Fruit fly (Drosophila melanogaster) whole organism, prepupa: Measurements from ENCODE around the gene CG9986.

ENCODE experiments used
- Blimp-1 ChIP-seq: fragments of 200-800 bp; sonication (Bioruptor generic); optimal IDR thresholded peaks from 3 replicates; lab custom pipeline; 2017; ENCODE audit warnings: missing biosample characterization, missing genetic modification characterization, mild to moderate bottlenecking, moderate library complexity, missing genetic modification reagents
- CG10669 ChIP-seq: fragments of 200-800 bp; sonication (Bioruptor generic); optimal IDR thresholded peaks from 3 replicates; lab custom pipeline; 2018; ENCODE audit warnings: missing biosample characterization, mild to moderate bottlenecking, missing genetic modification characterization, moderate library complexity
- CG11294 ChIP-seq: fragments of 200-800 bp; sonication (Bioruptor generic); IDR thresholded peaks from 2 replicates; pipeline ENCODE4 v1.3.6; 2022; ENCODE audit warnings: missing biosample characterization, missing genetic modification characterization
- CG11762 ChIP-seq: fragments of 200-800 bp; sonication (Bioruptor generic); optimal IDR thresholded peaks from 3 replicates; lab custom pipeline; 2016; ENCODE audit warnings: missing biosample characterization, missing genetic modification characterization; ENCODE audit not compliant: insufficient read depth
- CG11902 ChIP-seq: fragments of 200-800 bp; sonication (Bioruptor generic); optimal IDR thresholded peaks from 3 replicates; lab custom pipeline; 2016; ENCODE audit warnings: missing biosample characterization, missing genetic modification characterization
- CG1621 ChIP-seq: fragments of 200-800 bp; sonication (Bioruptor generic); optimal IDR thresholded peaks from 3 replicates; lab custom pipeline; 2018; ENCODE audit warnings: missing biosample characterization, mild to moderate bottlenecking, missing genetic modification characterization
- CG3032 ChIP-seq: fragments of 200-800 bp; optimal IDR thresholded peaks from 2 replicates; lab custom pipeline; 2019; ENCODE audit warnings: missing biosample characterization, mild to moderate bottlenecking, missing genetic modification characterization, moderate library complexity
- CG31627 ChIP-seq: fragments of 200-800 bp; sonication (Bioruptor generic); optimal IDR thresholded peaks from 3 replicates; lab custom pipeline; 2016; ENCODE audit warnings: missing biosample characterization, missing genetic modification characterization
- CG32006 ChIP-seq: fragments of 200-800 bp; sonication (Bioruptor generic); optimal IDR thresholded peaks from 3 replicates; lab custom pipeline; 2017; ENCODE audit warnings: missing biosample characterization, mild to moderate bottlenecking, missing genetic modification characterization
- CG34406 ChIP-seq: fragments of 200-800 bp; sonication (Bioruptor generic); optimal IDR thresholded peaks from 3 replicates; lab custom pipeline; 2016; ENCODE audit warnings: missing biosample characterization, missing genetic modification characterization
- CG3919 ChIP-seq: fragments of 200-800 bp; sonication (Bioruptor generic); optimal IDR thresholded peaks from 3 replicates; lab custom pipeline; 2016; ENCODE audit warnings: missing biosample characterization, missing genetic modification characterization
- CG4318 ChIP-seq: fragments of 200-800 bp; sonication (Bioruptor generic); optimal IDR thresholded peaks from 3 replicates; lab custom pipeline; 2017; ENCODE audit warnings: missing biosample characterization, mild to moderate bottlenecking, missing genetic modification characterization
- CG6163 ChIP-seq: fragments of 200-800 bp; sonication (Bioruptor generic); IDR thresholded peaks from 3 replicates; pipeline ENCODE4 v1.3.6; 2022; ENCODE audit warnings: missing biosample characterization, missing genetic modification characterization
- CG6276 ChIP-seq: fragments of 200-800 bp; sonication (Bioruptor generic); optimal IDR thresholded peaks from 2 replicates; lab custom pipeline; 2017; ENCODE audit warnings: missing biosample characterization, mild to moderate bottlenecking, missing genetic modification characterization
- CG6792 ChIP-seq: fragments of 200-800 bp; sonication (Bioruptor generic); optimal IDR thresholded peaks from 3 replicates; lab custom pipeline; 2016; ENCODE audit warnings: missing biosample characterization, missing genetic modification characterization
- CG6808 ChIP-seq: fragments of 200-800 bp; sonication (Bioruptor generic); optimal IDR thresholded peaks from 3 replicates; lab custom pipeline; 2017; ENCODE audit warnings: missing biosample characterization, missing genetic modification characterization, mild to moderate bottlenecking, moderate library complexity, missing genetic modification reagents
- CG6854 ChIP-seq: fragments of 200-800 bp; sonication (Bioruptor generic); optimal IDR thresholded peaks from 2 replicates; lab custom pipeline; 2017; ENCODE audit warnings: missing biosample characterization, mild to moderate bottlenecking, missing genetic modification characterization
- CG8119 ChIP-seq: fragments of 200-800 bp; sonication (Bioruptor generic); IDR thresholded peaks from 3 replicates; pipeline ENCODE4 v1.3.6; 2022; ENCODE audit warnings: missing biosample characterization, missing genetic modification characterization
- CG8319 ChIP-seq: fragments of 200-800 bp; sonication (Bioruptor generic); optimal IDR thresholded peaks from 3 replicates; lab custom pipeline; 2016; ENCODE audit warnings: missing biosample characterization, missing genetic modification characterization
- CG8632 ChIP-seq: fragments of 200-800 bp; sonication (Bioruptor generic); optimal IDR thresholded peaks from 3 replicates; lab custom pipeline; 2016; ENCODE audit warnings: missing biosample characterization, missing genetic modification characterization
- CG9139 ChIP-seq: fragments of 200-800 bp; sonication (Bioruptor generic); optimal IDR thresholded peaks from 3 replicates; lab custom pipeline; 2017; ENCODE audit warnings: missing biosample characterization, mild to moderate bottlenecking, missing genetic modification characterization
- Eip75B ChIP-seq: fragments of 200-800 bp; sonication (Bioruptor generic); optimal IDR thresholded peaks from 3 replicates; lab custom pipeline; 2016; ENCODE audit warnings: missing biosample characterization, missing genetic modification characterization
- Eip78C ChIP-seq: fragments of 200-800 bp; sonication (Bioruptor generic); peaks from one replicate; lab custom pipeline; 2016; ENCODE audit warnings: missing biosample characterization, missing genetic modification characterization
- Ets21C ChIP-seq: fragments of 200-800 bp; sonication (Bioruptor generic); optimal IDR thresholded peaks from 3 replicates; lab custom pipeline; 2016; ENCODE audit warnings: missing biosample characterization, missing genetic modification characterization
- Ets96B ChIP-seq: fragments of 200-800 bp; optimal IDR thresholded peaks from 2 replicates; lab custom pipeline; 2019; ENCODE audit warnings: missing biosample characterization, mild to moderate bottlenecking, missing genetic modification characterization, moderate library complexity
- Hr38 ChIP-seq: sonication (Bioruptor generic); optimal IDR thresholded peaks from 2 replicates; lab custom pipeline; 2016; ENCODE audit warnings: missing biosample characterization, missing genetic modification characterization
- Hr39 ChIP-seq: fragments of 200-800 bp; sonication (Bioruptor generic); optimal IDR thresholded peaks from 2 replicates; lab custom pipeline; 2016; ENCODE audit warnings: missing biosample characterization, missing genetic modification characterization
- Hr4 ChIP-seq: fragments of 200-800 bp; sonication (Bioruptor generic); optimal IDR thresholded peaks from 3 replicates; lab custom pipeline; 2016; ENCODE audit warnings: missing biosample characterization, missing genetic modification characterization
- Lpt ChIP-seq: fragments of 200-800 bp; sonication (Bioruptor generic); optimal IDR thresholded peaks from 3 replicates; lab custom pipeline; 2016; ENCODE audit warnings: missing biosample characterization, missing genetic modification characterization
- Met ChIP-seq: fragments of 200-800 bp; sonication (Bioruptor generic); optimal IDR thresholded peaks from 3 replicates; lab custom pipeline; 2016; ENCODE audit warnings: missing biosample characterization, missing genetic modification characterization
- OdsH ChIP-seq: fragments of 200-800 bp; sonication (Bioruptor generic); optimal IDR thresholded peaks from 3 replicates; lab custom pipeline; 2016; ENCODE audit warnings: missing biosample characterization, missing genetic modification characterization
- Smox ChIP-seq: fragments of 200-800 bp; sonication (Bioruptor generic); optimal IDR thresholded peaks from 3 replicates; lab custom pipeline; 2016; ENCODE audit warnings: missing biosample characterization, missing genetic modification characterization
- Sox102F ChIP-seq: fragments of 200-800 bp; sonication (Bioruptor generic); optimal IDR thresholded peaks from 2 replicates; lab custom pipeline; 2016; ENCODE audit warnings: missing biosample characterization, mild to moderate bottlenecking, missing genetic modification characterization
- Sox14 ChIP-seq: fragments of 200-800 bp; sonication (Bioruptor generic); optimal IDR thresholded peaks from 3 replicates; lab custom pipeline; 2016; ENCODE audit warnings: missing biosample characterization, missing genetic modification characterization
- Sox15 ChIP-seq: fragments of 200-800 bp; sonication (Bioruptor generic); optimal IDR thresholded peaks from 3 replicates; lab custom pipeline; 2016; ENCODE audit warnings: missing biosample characterization, missing genetic modification characterization
- achi ChIP-seq: fragments of 200-800 bp; sonication (Bioruptor generic); optimal IDR thresholded peaks from 3 replicates; lab custom pipeline; 2016; ENCODE audit warnings: missing biosample characterization, missing genetic modification characterization
- acj6 ChIP-seq: fragments of 200-800 bp; sonication (Bioruptor generic); optimal IDR thresholded peaks from 3 replicates; lab custom pipeline; 2016; ENCODE audit warnings: missing biosample characterization, missing genetic modification characterization
- cyc ChIP-seq: fragments of 200-800 bp; sonication (Bioruptor generic); optimal IDR thresholded peaks from 3 replicates; lab custom pipeline; 2016; ENCODE audit warnings: missing biosample characterization, missing genetic modification characterization
- dac ChIP-seq: fragments of 200-800 bp; sonication (Bioruptor generic); optimal IDR thresholded peaks from 2 replicates; lab custom pipeline; 2017; ENCODE audit warnings: missing biosample characterization, mild to moderate bottlenecking, missing genetic modification characterization
- eg ChIP-seq: fragments of 200-800 bp; sonication (Bioruptor generic); IDR thresholded peaks from 3 replicates; pipeline ENCODE4 v1.3.6; 2022; ENCODE audit warnings: missing biosample characterization, missing genetic modification characterization
- esn ChIP-seq: fragments of 200-800 bp; sonication (Bioruptor generic); optimal IDR thresholded peaks from 2 replicates; lab custom pipeline; 2016; ENCODE audit warnings: missing biosample characterization, mild to moderate bottlenecking, missing genetic modification characterization, moderate library complexity
- fd59A ChIP-seq: fragments of 200-800 bp; sonication (Bioruptor generic); optimal IDR thresholded peaks from 2 replicates; lab custom pipeline; 2017; ENCODE audit warnings: missing biosample characterization, mild to moderate bottlenecking, missing genetic modification characterization, missing genetic modification reagents
- fd85E ChIP-seq: fragments of 200-800 bp; sonication (Bioruptor generic); optimal IDR thresholded peaks from 3 replicates; lab custom pipeline; 2016; ENCODE audit warnings: missing biosample characterization, missing genetic modification characterization
- fkh ChIP-seq: fragments of 200-800 bp; sonication (Bioruptor generic); optimal IDR thresholded peaks from 3 replicates; lab custom pipeline; 2017; ENCODE audit warnings: missing biosample characterization, mild to moderate bottlenecking, missing genetic modification characterization, moderate library complexity
- lz ChIP-seq: fragments of 200-800 bp; sonication (Bioruptor generic); optimal IDR thresholded peaks from 3 replicates; lab custom pipeline; 2016; ENCODE audit warnings: missing biosample characterization, missing genetic modification characterization
- net ChIP-seq: fragments of 200-800 bp; sonication (Bioruptor generic); optimal IDR thresholded peaks from 3 replicates; lab custom pipeline; 2016; ENCODE audit warnings: missing biosample characterization, missing genetic modification characterization
- pdm3 ChIP-seq: fragments of 200-800 bp; sonication (Bioruptor generic); optimal IDR thresholded peaks from 3 replicates; lab custom pipeline; 2016; ENCODE audit warnings: missing biosample characterization, missing genetic modification characterization
- salr ChIP-seq, 2 experiments: fragments of 200-800 bp; sonication (Bioruptor generic); optimal IDR thresholded peaks; 3 replicates each; lab custom pipeline; 2016 to 2018; ENCODE audit warnings: missing biosample characterization in 2 of 2, missing genetic modification characterization in 2 of 2, mild to moderate bottlenecking in 1 of 2
- spab ChIP-seq: fragments of 200-800 bp; sonication (Bioruptor generic); optimal IDR thresholded peaks from 2 replicates; lab custom pipeline; 2017; ENCODE audit warnings: missing biosample characterization, mild to moderate bottlenecking, missing genetic modification characterization, missing genetic modification reagents
- ss ChIP-seq, 2 experiments: fragments of 200-800 bp; sonication (Bioruptor generic); optimal IDR thresholded peaks; 2 replicates in 1 of 2; 3 replicates in 1 of 2; lab custom pipeline; 2017 to 2018; ENCODE audit warnings: mild to moderate bottlenecking in 2 of 2, missing biosample characterization in 2 of 2, missing genetic modification characterization in 2 of 2, moderate library complexity in 1 of 2
- svp ChIP-seq: fragments of 200-800 bp; sonication (Bioruptor generic); peaks from one replicate; lab custom pipeline; 2016; ENCODE audit warnings: missing biosample characterization, missing genetic modification characterization
- topi ChIP-seq: fragments of 200-800 bp; sonication (Bioruptor generic); optimal IDR thresholded peaks from 3 replicates; lab custom pipeline; 2016; ENCODE audit warnings: missing biosample characterization, missing genetic modification characterization
- vri ChIP-seq: fragments of 200-800 bp; sonication (Bioruptor generic); optimal IDR thresholded peaks from 3 replicates; lab custom pipeline; 2016; ENCODE audit warnings: missing biosample characterization, mild to moderate bottlenecking, missing genetic modification characterization

CG9986 gene

dm6 chr3R:28631753-28632152 lies 25.9 kb downstream of the CG9986 start:
- TF ChIP-seq svp = peak; percentile 54
- TF ChIP-seq Hr38 = no peak
- peak; percentile 28 for TF ChIP-seq CG11762 (GFP tag; lab: Kevin White, UChicago)
- TF ChIP-seq cyc (GFP tag; lab: Kevin White, UChicago) = peak; percentile 75
- TF ChIP-seq esn (GFP tag; lab: Kevin White, UChicago) = peak; percentile 47
- no peak for TF ChIP-seq Blimp-1 (GFP tag; lab: Kevin White, UChicago)
- TF ChIP-seq CG3032 (tag; lab: Kevin White, UChicago) = no peak
- TF ChIP-seq spab (GFP tag; lab: Kevin White, UChicago) = peak; percentile 38
- TF ChIP-seq Ets21C (GFP tag; lab: Kevin White, UChicago) = peak; percentile 17
- no peak for TF ChIP-seq salr (GFP tag; optimal IDR thresholded peaks at IDR 0.05; lab: Kevin White, UChicago)
- no peak for TF ChIP-seq fd59A (GFP tag; lab: Kevin White, UChicago)
- no peak for TF ChIP-seq dac
- no peak for TF ChIP-seq CG9139 (GFP tag; lab: Kevin White, UChicago)
- peak; percentile 57 for TF ChIP-seq topi
- TF ChIP-seq achi (GFP tag; lab: Kevin White, UChicago) = peak; percentile 66
- TF ChIP-seq eg = peak; percentile 78
- no peak for TF ChIP-seq fd85E (GFP tag; lab: Kevin White, UChicago)
- no peak for TF ChIP-seq CG31627 (GFP tag; lab: Kevin White, UChicago)
- TF ChIP-seq CG10669 (GFP tag; lab: Kevin White, UChicago) = peak; percentile 53
- TF ChIP-seq CG11902 (GFP tag; lab: Kevin White, UChicago) = peak; percentile 35
- peak; percentile 14 for TF ChIP-seq CG4318 (GFP tag; lab: Kevin White, UChicago)
- TF ChIP-seq Eip75B = peak; percentile 40
- peak; percentile 17 for TF ChIP-seq pdm3 (GFP tag; lab: Kevin White, UChicago)
- TF ChIP-seq Hr4 = peak; percentile 57
- TF ChIP-seq CG8319 (GFP tag; lab: Kevin White, UChicago) = no peak
- peak; percentile 32 for TF ChIP-seq OdsH (GFP tag; lab: Kevin White, UChicago)
- peak; percentile 82 for TF ChIP-seq CG6163
- no peak for TF ChIP-seq CG8632 (GFP tag; lab: Kevin White, UChicago)
- no peak for TF ChIP-seq CG34406 (GFP tag; lab: Kevin White, UChicago)
- peak; percentile 50; the same call in 1 of the 3 replicates for TF ChIP-seq CG8119 (GFP tag; lab: Robert Waterston, UW)
- no peak for TF ChIP-seq fkh (GFP tag; lab: Kevin White, UChicago)
- no peak for TF ChIP-seq CG1621 (tag; lab: Kevin White, UChicago)
- TF ChIP-seq acj6 (GFP tag; lab: Kevin White, UChicago) = peak; percentile 41
- TF ChIP-seq CG6808 = no peak
- no peak for TF ChIP-seq vri (GFP tag; lab: Kevin White, UChicago)
- peak; percentile 46 for TF ChIP-seq Lpt (GFP tag; lab: Kevin White, UChicago)
- no peak for TF ChIP-seq Sox15 (GFP tag; lab: Kevin White, UChicago)
- TF ChIP-seq CG6792 (GFP tag; lab: Kevin White, UChicago) = peak; percentile 32
- TF ChIP-seq Met (GFP tag; lab: Kevin White, UChicago) = peak; percentile 43
- TF ChIP-seq Eip78C = peak; percentile 77
- TF ChIP-seq CG32006 (GFP tag; lab: Kevin White, UChicago) = peak; percentile 61
- peak; percentile 23 for TF ChIP-seq Smox (GFP tag; lab: Kevin White, UChicago)
- no peak for TF ChIP-seq Sox14 (GFP tag; lab: Kevin White, UChicago)
- no peak for TF ChIP-seq net
- peak; percentile 41 for TF ChIP-seq lz (GFP tag; lab: Kevin White, UChicago)
- TF ChIP-seq Sox102F = peak; percentile 5
- TF ChIP-seq CG3919 (GFP tag; lab: Kevin White, UChicago) = peak; percentile 62
- TF ChIP-seq Ets96B (tag; lab: Kevin White, UChicago) = peak; percentile 26
- peak; percentile 26 for TF ChIP-seq Hr39 (GFP tag; lab: Kevin White, UChicago)
- no peak for TF ChIP-seq CG6854 (GFP tag; lab: Kevin White, UChicago)
- peak; percentile 40; the same call in 1 of the 2 replicates for TF ChIP-seq CG11294
- TF ChIP-seq CG6276 (GFP tag; lab: Kevin White, UChicago) = peak; percentile 9
- TF ChIP-seq ss (GFP tag; optimal IDR thresholded peaks at IDR 0.05; lab: Kevin White, UChicago) = no peak
